Fruit fly (Drosophila melanogaster) whole organism, embryonic: Measurements from ENCODE around the gene bon.

Experiments
- Bteb2 ChIP-seq: fragments of 200-800 bp; sonication (Bioruptor generic); optimal IDR thresholded peaks from 2 replicates; lab custom pipeline; 2016; ENCODE audit warnings: missing biosample characterization, missing genetic modification characterization
- CG1024 ChIP-seq: fragments of 200-800 bp; sonication (Bioruptor generic); IDR thresholded peaks from 2 replicates; pipeline ENCODE4 v1.3.6; 2022; ENCODE audit warnings: missing biosample characterization, missing genetic modification characterization
- CG10366 ChIP-seq: fragments of 200-800 bp; sonication (Bioruptor generic); IDR thresholded peaks from 2 replicates; pipeline ENCODE4 v1.3.6; 2022; ENCODE audit warnings: missing biosample characterization, missing genetic modification characterization
- CG10543 ChIP-seq: fragments of 200-800 bp; sonication (Bioruptor generic); optimal IDR thresholded peaks from 3 replicates; lab custom pipeline; 2017; ENCODE audit warnings: missing biosample characterization, mild to moderate bottlenecking, missing genetic modification characterization, moderate library complexity
- CG11398 ChIP-seq: fragments of 200-800 bp; sonication (Bioruptor generic); optimal IDR thresholded peaks from 2 replicates; lab custom pipeline; 2016; ENCODE audit warnings: missing biosample characterization, missing genetic modification characterization
- CG12236 ChIP-seq: fragments of 200-800 bp; sonication (Bioruptor generic); optimal IDR thresholded peaks from 2 replicates; lab custom pipeline; 2016; ENCODE audit warnings: missing biosample characterization, missing genetic modification characterization
- CG12659 ChIP-seq: fragments of 200-800 bp; sonication (Bioruptor generic); optimal IDR thresholded peaks from 3 replicates; lab custom pipeline; 2017; ENCODE audit warnings: mild to moderate bottlenecking, missing biosample characterization, missing genetic modification reagents, missing genetic modification characterization
- CG14860 ChIP-seq: fragments of 200-800 bp; sonication (Bioruptor generic); IDR thresholded peaks from 3 replicates; pipeline ENCODE4 v1.3.6; 2022; ENCODE audit warnings: missing biosample characterization, missing genetic modification characterization; ENCODE audit not compliant: partially characterized antibody
- CG15011 ChIP-seq: fragments of 200-800 bp; sonication (Bioruptor generic); optimal IDR thresholded peaks from 3 replicates; lab custom pipeline; 2018; ENCODE audit warnings: missing biosample characterization, mild to moderate bottlenecking, missing genetic modification characterization
- CG1529 ChIP-seq: fragments of 200-800 bp; sonication (Bioruptor generic); optimal IDR thresholded peaks from 3 replicates; lab custom pipeline; 2018; ENCODE audit warnings: missing biosample characterization, missing genetic modification characterization
- CG1647 ChIP-seq: fragments of 200-800 bp; sonication (Bioruptor generic); optimal IDR thresholded peaks from 3 replicates; lab custom pipeline; 2016; ENCODE audit warnings: missing biosample characterization, missing genetic modification characterization
- CG2889 ChIP-seq: fragments of 200-800 bp; sonication (Bioruptor generic); IDR thresholded peaks from 3 replicates; pipeline ENCODE4 v1.3.6; 2022; ENCODE audit warnings: missing biosample characterization, missing genetic modification characterization
- CG3281 ChIP-seq: fragments of 200-800 bp; sonication (Bioruptor generic); optimal IDR thresholded peaks from 3 replicates; lab custom pipeline; 2017; ENCODE audit warnings: missing biosample characterization, mild to moderate bottlenecking, missing genetic modification characterization
- CG34224 ChIP-seq: fragments of 200-800 bp; sonication (Bioruptor generic); IDR thresholded peaks from 3 replicates; pipeline ENCODE4 v1.3.6; 2022; ENCODE audit warnings: missing biosample characterization, missing genetic modification characterization; ENCODE audit not compliant: partially characterized antibody
- CG7987 ChIP-seq: fragments of 200-800 bp; sonication (Bioruptor generic); optimal IDR thresholded peaks from 2 replicates; lab custom pipeline; 2018; ENCODE audit warnings: missing biosample characterization, mild to moderate bottlenecking, missing genetic modification characterization, moderate library complexity
- CG8281 ChIP-seq: fragments of 200-800 bp; sonication (Bioruptor generic); optimal IDR thresholded peaks from 2 replicates; lab custom pipeline; 2018; ENCODE audit warnings: missing biosample characterization, mild to moderate bottlenecking, missing genetic modification characterization, moderate library complexity
- CG8359 ChIP-seq: fragments of 200-800 bp; sonication (Bioruptor generic); optimal IDR thresholded peaks from 2 replicates; lab custom pipeline; 2017; ENCODE audit warnings: missing biosample characterization, mild to moderate bottlenecking, missing genetic modification characterization, borderline replicate concordance
- CG8388 ChIP-seq: fragments of 200-800 bp; sonication (Bioruptor generic); optimal IDR thresholded peaks from 2 replicates; lab custom pipeline; 2019; ENCODE audit warnings: missing biosample characterization, mild to moderate bottlenecking, missing genetic modification characterization, moderate library complexity
- CG9215 ChIP-seq: fragments of 200-800 bp; sonication (Bioruptor generic); IDR thresholded peaks from 2 replicates; pipeline ENCODE4 v1.3.6; 2022; ENCODE audit warnings: missing biosample characterization, missing genetic modification characterization
- CG9876 ChIP-seq: fragments of 200-800 bp; sonication (Bioruptor generic); optimal IDR thresholded peaks from 2 replicates; lab custom pipeline; 2016; ENCODE audit warnings: missing biosample characterization, missing genetic modification characterization
- Dip2 ChIP-seq: fragments of 200-800 bp; sonication (Bioruptor generic); IDR thresholded peaks from 2 replicates; pipeline ENCODE4 v1.3.6; 2022; ENCODE audit warnings: missing biosample characterization, missing genetic modification characterization
- Doc3 ChIP-seq: fragments of 200-800 bp; sonication (Bioruptor generic); IDR thresholded peaks from 3 replicates; pipeline ENCODE4 v1.3.6; 2022; ENCODE audit warnings: missing biosample characterization, missing genetic modification characterization; ENCODE audit not compliant: partially characterized antibody
- Dref ChIP-seq: fragments of 200-800 bp; sonication (Bioruptor generic); IDR thresholded peaks from 2 replicates; pipeline ENCODE4 v1.3.6; 2022; ENCODE audit warnings: missing biosample characterization, missing genetic modification characterization
- ERR ChIP-seq: fragments of 200-800 bp; sonication (Bioruptor generic); optimal IDR thresholded peaks from 2 replicates; lab custom pipeline; 2016; ENCODE audit warnings: missing biosample characterization, missing genetic modification characterization
- Elba2 ChIP-seq: fragments of 200-800 bp; sonication (Bioruptor generic); optimal IDR thresholded peaks from 3 replicates; lab custom pipeline; 2016; ENCODE audit warnings: missing biosample characterization, missing genetic modification characterization
- Gug ChIP-seq: fragments of 200-800 bp; sonication (Bioruptor generic); IDR thresholded peaks from 4 replicates; pipeline ENCODE4 v1.3.6; 2022; ENCODE audit warnings: missing biosample characterization, missing genetic modification characterization
- H15 ChIP-seq: fragments of 200-800 bp; sonication (Bioruptor generic); IDR thresholded peaks from 3 replicates; pipeline ENCODE4 v1.3.6; 2022; ENCODE audit warnings: missing biosample characterization, missing genetic modification characterization
- Hey ChIP-seq: fragments of 200-800 bp; sonication (Bioruptor generic); optimal IDR thresholded peaks from 3 replicates; lab custom pipeline; 2018; ENCODE audit warnings: missing biosample characterization, mild to moderate bottlenecking, missing genetic modification characterization
- NFAT ChIP-seq: fragments of 200-800 bp; sonication (Bioruptor generic); IDR thresholded peaks from 2 replicates; pipeline ENCODE4 v1.3.6; 2022; ENCODE audit warnings: missing biosample characterization, missing genetic modification characterization
- Nf-YA ChIP-seq: fragments of 200-800 bp; sonication (Bioruptor generic); IDR thresholded peaks from 2 replicates; pipeline ENCODE4 v1.3.6; 2022; ENCODE audit warnings: missing biosample characterization, missing genetic modification characterization
- Poxn ChIP-seq: fragments of 200-800 bp; sonication (Bioruptor generic); IDR thresholded peaks from 2 replicates; pipeline ENCODE4 v1.3.6; 2022; ENCODE audit warnings: missing biosample characterization, missing genetic modification characterization
- Ptx1 ChIP-seq: fragments of 200-800 bp; sonication (Bioruptor generic); IDR thresholded peaks from 2 replicates; pipeline ENCODE4 v1.3.6; 2022; ENCODE audit warnings: missing biosample characterization, missing genetic modification characterization
- Sry-δ ChIP-seq: fragments of 200-800 bp; sonication (Bioruptor generic); optimal IDR thresholded peaks from 2 replicates; lab custom pipeline; 2016; ENCODE audit warnings: missing biosample characterization, missing genetic modification characterization
- Stat92E ChIP-seq, 3 experiments: fragments of >200 bp in 2 of 3; fragments of 200-800 bp in 1 of 3; sonication (Bioruptor generic) in 1 of 3; optimal IDR thresholded peaks; 2 replicates each; lab custom pipeline; 2017 to 2019; ENCODE audit warnings: missing biosample characterization in 3 of 3, missing genetic modification characterization in 3 of 3, mild to moderate bottlenecking in 1 of 3, moderate library complexity in 1 of 3
- TFAM ChIP-seq: fragments of 200-800 bp; sonication (Bioruptor generic); optimal IDR thresholded peaks from 2 replicates; lab custom pipeline; 2017; ENCODE audit warnings: missing biosample characterization, missing genetic modification characterization, inconsistent platforms
- al ChIP-seq: fragments of 200-800 bp; sonication (Bioruptor generic); IDR thresholded peaks from 2 replicates; pipeline ENCODE4 v1.3.6; 2022; ENCODE audit warnings: missing biosample characterization, missing genetic modification characterization
- bcd ChIP-seq: fragments of 200-800 bp; sonication (Bioruptor generic); optimal IDR thresholded peaks from 2 replicates; lab custom pipeline; 2017; ENCODE audit warnings: missing biosample characterization, mild to moderate bottlenecking, missing genetic modification characterization
- chm ChIP-seq: fragments of 200-800 bp; sonication (Bioruptor generic); IDR thresholded peaks from 2 replicates; pipeline ENCODE4 v1.3.6; 2022; ENCODE audit warnings: missing biosample characterization, missing genetic modification characterization
- gem ChIP-seq: fragments of 200-800 bp; sonication (Bioruptor generic); optimal IDR thresholded peaks from 2 replicates; lab custom pipeline; 2019; ENCODE audit warnings: missing biosample characterization, mild to moderate bottlenecking, missing genetic modification characterization, moderate library complexity
- kay ChIP-seq: fragments of 200-800 bp; sonication (Bioruptor generic); optimal IDR thresholded peaks from 2 replicates; lab custom pipeline; 2016; ENCODE audit warnings: missing biosample characterization, missing genetic modification characterization
- lilli ChIP-seq: fragments of 200-800 bp; sonication (Bioruptor generic); optimal IDR thresholded peaks from 3 replicates; lab custom pipeline; 2016; ENCODE audit warnings: missing biosample characterization, missing genetic modification characterization
- oc ChIP-seq: fragments of 200-800 bp; sonication (Bioruptor generic); optimal IDR thresholded peaks from 2 replicates; lab custom pipeline; 2018; ENCODE audit warnings: missing biosample characterization, mild to moderate bottlenecking, missing genetic modification characterization, moderate library complexity
- peb ChIP-seq: fragments of 200-800 bp; sonication (Bioruptor generic); IDR thresholded peaks from 2 replicates; pipeline ENCODE4 v1.3.6; 2022; ENCODE audit warnings: missing biosample characterization, missing genetic modification characterization
- pros ChIP-seq: fragments of 200-800 bp; sonication (Bioruptor generic); optimal IDR thresholded peaks from 3 replicates; lab custom pipeline; 2019; ENCODE audit warnings: missing biosample characterization, mild to moderate bottlenecking, missing genetic modification characterization, moderate library complexity
- psq ChIP-seq: fragments of 200-800 bp; sonication (Bioruptor generic); optimal IDR thresholded peaks from 2 replicates; lab custom pipeline; 2017; ENCODE audit warnings: missing biosample characterization, missing genetic modification characterization
- sima ChIP-seq: fragments of 200-800 bp; sonication (Bioruptor generic); optimal IDR thresholded peaks from 2 replicates; lab custom pipeline; 2016; ENCODE audit warnings: missing biosample characterization, missing genetic modification characterization
- tgo ChIP-seq: fragments of 200-800 bp; sonication (Bioruptor generic); IDR thresholded peaks from 3 replicates; pipeline ENCODE4 v1.3.6; 2022; ENCODE audit warnings: missing biosample characterization, missing genetic modification characterization
- vfl ChIP-seq: fragments of 200-800 bp; sonication (Bioruptor generic); optimal IDR thresholded peaks from 2 replicates; lab custom pipeline; 2016; ENCODE audit warnings: missing biosample characterization, missing genetic modification characterization
- wdn ChIP-seq: fragments of 200-800 bp; sonication (Bioruptor generic); IDR thresholded peaks from 2 replicates; pipeline ENCODE4 v1.3.6; 2022; ENCODE audit warnings: missing biosample characterization, missing genetic modification characterization
- wek ChIP-seq: fragments of 200-800 bp; sonication (Bioruptor generic); optimal IDR thresholded peaks from 3 replicates; lab custom pipeline; 2018; ENCODE audit warnings: missing biosample characterization, mild to moderate bottlenecking, missing genetic modification characterization, moderate library complexity
- wor ChIP-seq: fragments of 200-800 bp; sonication (Bioruptor generic); IDR thresholded peaks from 2 replicates; pipeline ENCODE4 v1.3.6; 2022; ENCODE audit warnings: missing biosample characterization, missing genetic modification characterization

bon gene

dm6 chr3R:20633984-20634446 is 41.1 kb downstream of the bon start (continued):
- TF ChIP-seq Doc3 (no peak), Hey (tag; lab: Kevin White, UChicago) (no peak), kay (GFP tag; lab: Kevin White, UChicago) (peak; percentile 99), Ptx1 (peak; percentile 72), NFAT (GFP tag; lab: Robert Waterston, UW) (peak; percentile 42; the same call in 1 of the 2 replicates), CG8281 (no peak), CG10366 (peak; percentile 68; the same call in 1 of the 2 replicates), wek (no peak), wor (peak; percentile 50), Stat92E (GFP tag; optimal IDR thresholded peaks at IDR 0.05; lab: Kevin White, UChicago) (peak in 1 of 3 experiments; percentile 10), Dref (GFP tag; lab: Robert Waterston, UW) (no peak), chm (GFP tag; lab: Robert Waterston, UW) (peak; percentile 46; the same call in 1 of the 2 replicates), CG34224 (GFP tag; lab: Robert Waterston, UW) (no peak), oc (no peak), tgo (GFP tag; lab: Robert Waterston, UW) (peak; percentile 66), H15 (no peak), Sry-δ (GFP tag; lab: Kevin White, UChicago) (peak; percentile 64), CG12236 (no peak), Nf-YA (GFP tag; lab: Robert Waterston, UW) (0 out of 2 replicates have a peak, but pooled peaks have one; percentile 11), peb (0 out of 2 replicates have a peak, but pooled peaks have one; percentile 24), CG8359 (GFP tag; lab: Kevin White, UChicago) (no peak), CG9876 (GFP tag; lab: Kevin White, UChicago) (peak; percentile 39), vfl (GFP tag; lab: Kevin White, UChicago) (peak; percentile 25), CG1024 (GFP tag; lab: Robert Waterston, UW) (0 out of 2 replicates have a peak, but pooled peaks have one; percentile 21), CG1529 (GFP tag; lab: Kevin White, UChicago) (no peak), CG15011 (GFP tag; lab: Kevin White, UChicago) (no peak), Gug (GFP tag; lab: Robert Waterston, UW) (peak; percentile 48; the same call in 2 of the 4 replicates), CG9215 (GFP tag; lab: Robert Waterston, UW) (peak; percentile 61), CG14860 (no peak), ERR (peak; percentile 54), gem (tag; lab: Kevin White, UChicago) (no peak), CG2889 (GFP tag; lab: Robert Waterston, UW) (0 out of 3 replicates have a peak, but pooled peaks have one; percentile 11), sima (GFP tag; lab: Kevin White, UChicago) (peak; percentile 13), CG3281 (no peak), CG12659 (GFP tag; lab: Kevin White, UChicago) (no peak), Elba2 (GFP tag; lab: Kevin White, UChicago) (no peak), CG10543 (GFP tag; lab: Kevin White, UChicago) (peak; percentile 63), bcd (GFP tag; lab: Kevin White, UChicago) (no peak), wdn (GFP tag; lab: Robert Waterston, UW) (0 out of 2 replicates have a peak, but pooled peaks have one; percentile 12), lilli (GFP tag; lab: Kevin White, UChicago) (peak; percentile 79), Bteb2 (GFP tag; lab: Kevin White, UChicago) (peak; percentile 64), al (GFP tag; lab: Robert Waterston, UW) (peak; percentile 65), Dip2 (no peak), TFAM (GFP tag; lab: Kevin White, UChicago) (no peak), pros (GFP tag; lab: Kevin White, UChicago) (no peak), psq (GFP tag; lab: Kevin White, UChicago) (peak; percentile 5), CG8388 (no peak), CG7987 (no peak), CG11398 (peak; percentile 43), CG1647 (GFP tag; lab: Kevin White, UChicago) (no peak), Poxn (GFP tag; lab: Robert Waterston, UW) (no peak)
